Fruit fly (Drosophila melanogaster) Kc167 (cell line): ENCODE results near the gene Pif1B.

ENCODE experiments used
- Myc ChIP-seq: fragments of >200 bp; optimal IDR thresholded peaks from 2 replicates; lab custom pipeline; 2017; ENCODE audit warnings: missing external identifiers
- psq ChIP-seq: fragments of >200 bp; optimal IDR thresholded peaks from 2 replicates; lab custom pipeline; 2017; ENCODE audit warnings: missing external identifiers

- no peak for TF ChIP-seq psq (lab: Kevin White, UChicago)
- no peak for TF ChIP-seq Myc
Measured at dm6 chr3R:8788722-8789400, 12.1 kb downstream of the Pif1B start.
